Fruit fly (Drosophila melanogaster) whole organism, embryonic: ENCODE data around the gene Snm1.
A peak's percentile ranks its signal among the peaks of the same experiment; 100 is the strongest.

Source experiments
- Adf1 ChIP-seq: fragments of 200-800 bp; sonication (Bioruptor generic); IDR thresholded peaks from 2 replicates; pipeline ENCODE4 v1.3.6; 2022; ENCODE audit warnings: missing biosample characterization, missing genetic modification characterization
- Antp ChIP-seq: fragments of 200-800 bp; sonication (Bioruptor generic); optimal IDR thresholded peaks from 3 replicates; lab custom pipeline; 2016; ENCODE audit warnings: missing biosample characterization, missing genetic modification characterization
- Atf-2 ChIP-seq: fragments of 200-800 bp; sonication (Bioruptor generic); optimal IDR thresholded peaks from 2 replicates; lab custom pipeline; 2016; ENCODE audit warnings: missing biosample characterization, missing genetic modification characterization
- B-H1 ChIP-seq: fragments of 200-800 bp; sonication (Bioruptor generic); IDR thresholded peaks from 3 replicates; pipeline ENCODE4 v1.3.6; 2022; ENCODE audit warnings: missing biosample characterization, missing genetic modification characterization
- B-H2 ChIP-seq: fragments of 200-800 bp; sonication (Bioruptor generic); optimal IDR thresholded peaks from 2 replicates; lab custom pipeline; 2018; ENCODE audit warnings: missing biosample characterization, mild to moderate bottlenecking, missing genetic modification characterization
- Bgb ChIP-seq: fragments of 200-800 bp; sonication (Bioruptor generic); IDR thresholded peaks from 2 replicates; pipeline ENCODE4 v1.3.6; 2022; ENCODE audit warnings: missing biosample characterization, missing genetic modification characterization; ENCODE audit not compliant: partially characterized antibody
- CG13296 ChIP-seq: fragments of 200-800 bp; sonication (Bioruptor generic); optimal IDR thresholded peaks from 3 replicates; lab custom pipeline; 2018; ENCODE audit warnings: missing biosample characterization, mild to moderate bottlenecking, missing genetic modification characterization
- CG14710 ChIP-seq: fragments of 200-800 bp; sonication (Bioruptor generic); optimal IDR thresholded peaks from 3 replicates; lab custom pipeline; 2019; ENCODE audit warnings: missing biosample characterization, mild to moderate bottlenecking, missing genetic modification characterization, moderate library complexity
- CG16863 ChIP-seq: fragments of 200-800 bp; sonication (Bioruptor generic); optimal IDR thresholded peaks from 3 replicates; lab custom pipeline; 2016; ENCODE audit warnings: missing biosample characterization, missing genetic modification characterization
- CG17612 ChIP-seq: fragments of 200-800 bp; sonication (Bioruptor generic); IDR thresholded peaks from 2 replicates; pipeline ENCODE4 v1.3.6; 2022; ENCODE audit warnings: missing biosample characterization, missing genetic modification characterization
- CG17802 ChIP-seq: fragments of 200-800 bp; sonication (Bioruptor generic); optimal IDR thresholded peaks from 2 replicates; lab custom pipeline; 2018; ENCODE audit warnings: missing biosample characterization, mild to moderate bottlenecking, missing genetic modification characterization, moderate library complexity
- CG2875 ChIP-seq: fragments of 200-800 bp; sonication (Bioruptor generic); optimal IDR thresholded peaks from 2 replicates; lab custom pipeline; 2017; ENCODE audit warnings: missing biosample characterization, mild to moderate bottlenecking, missing genetic modification characterization, missing genetic modification reagents
- CG33557 ChIP-seq: fragments of 200-800 bp; sonication (Bioruptor generic); optimal IDR thresholded peaks from 2 replicates; lab custom pipeline; 2019; ENCODE audit warnings: missing biosample characterization, mild to moderate bottlenecking, missing genetic modification characterization, moderate library complexity
- CG4617 ChIP-seq: fragments of 200-800 bp; sonication (Bioruptor generic); optimal IDR thresholded peaks from 3 replicates; lab custom pipeline; 2016; ENCODE audit warnings: missing biosample characterization, missing genetic modification characterization, borderline replicate concordance
- CG4854 ChIP-seq: fragments of 200-800 bp; sonication (Bioruptor generic); optimal IDR thresholded peaks from 2 replicates; lab custom pipeline; 2016; ENCODE audit warnings: missing biosample characterization, missing genetic modification characterization, inconsistent platforms
- CG6254 ChIP-seq: fragments of 200-800 bp; sonication (Bioruptor generic); optimal IDR thresholded peaks from 3 replicates; lab custom pipeline; 2017; ENCODE audit warnings: mild to moderate bottlenecking, missing biosample characterization, missing genetic modification reagents, missing genetic modification characterization
- CG6854 ChIP-seq: fragments of 200-800 bp; sonication (Bioruptor generic); optimal IDR thresholded peaks from 3 replicates; lab custom pipeline; 2017; ENCODE audit warnings: missing biosample characterization, mild to moderate bottlenecking, missing genetic modification characterization
- CG9609 ChIP-seq: fragments of 200-800 bp; sonication (Bioruptor generic); optimal IDR thresholded peaks from 3 replicates; lab custom pipeline; 2016; ENCODE audit warnings: missing biosample characterization, missing genetic modification characterization
- CG9876 ChIP-seq: fragments of 200-800 bp; sonication (Bioruptor generic); optimal IDR thresholded peaks from 2 replicates; lab custom pipeline; 2016; ENCODE audit warnings: missing biosample characterization, missing genetic modification characterization
- CG9932 ChIP-seq: fragments of 200-800 bp; sonication (Bioruptor generic); IDR thresholded peaks from 2 replicates; pipeline ENCODE4 v1.3.6; 2022; ENCODE audit warnings: missing biosample characterization, missing genetic modification characterization
- Chrac-16 ChIP-seq: fragments of 200-800 bp; sonication (Bioruptor generic); optimal IDR thresholded peaks from 3 replicates; lab custom pipeline; 2016; ENCODE audit warnings: missing biosample characterization, missing genetic modification characterization
- D19A ChIP-seq: fragments of 200-800 bp; optimal IDR thresholded peaks from 3 replicates; lab custom pipeline; 2019; ENCODE audit warnings: missing biosample characterization, mild to moderate bottlenecking, missing genetic modification characterization, moderate library complexity
- Drgx ChIP-seq: fragments of 200-800 bp; sonication (Bioruptor generic); IDR thresholded peaks from 2 replicates; pipeline ENCODE4 v1.3.6; 2022; ENCODE audit warnings: missing biosample characterization, missing genetic modification characterization
- Fer3 ChIP-seq: fragments of 200-800 bp; sonication (Bioruptor generic); optimal IDR thresholded peaks from 2 replicates; lab custom pipeline; 2018; ENCODE audit warnings: missing biosample characterization, mild to moderate bottlenecking, missing genetic modification characterization, moderate library complexity
- Hr39 ChIP-seq: fragments of >200 bp; optimal IDR thresholded peaks from 2 replicates; lab custom pipeline; 2017
- Jarid2 ChIP-seq: fragments of 200-800 bp; sonication (Bioruptor generic); optimal IDR thresholded peaks from 3 replicates; lab custom pipeline; 2017; ENCODE audit warnings: mild to moderate bottlenecking, missing biosample characterization, missing genetic modification reagents, missing genetic modification characterization
- MESR4 ChIP-seq: fragments of 200-800 bp; sonication (Bioruptor generic); optimal IDR thresholded peaks from 2 replicates; lab custom pipeline; 2018; ENCODE audit warnings: missing biosample characterization, mild to moderate bottlenecking, missing genetic modification characterization, moderate library complexity
- Mes4 ChIP-seq: fragments of 200-800 bp; sonication (Bioruptor generic); optimal IDR thresholded peaks from 2 replicates; lab custom pipeline; 2016; ENCODE audit warnings: missing biosample characterization, missing genetic modification characterization
- NC2α ChIP-seq: fragments of 200-800 bp; sonication (Bioruptor generic); optimal IDR thresholded peaks from 2 replicates; lab custom pipeline; 2016; ENCODE audit warnings: missing biosample characterization, missing genetic modification characterization
- NC2β ChIP-seq: fragments of 200-800 bp; sonication (Bioruptor generic); optimal IDR thresholded peaks from 2 replicates; lab custom pipeline; 2016; ENCODE audit warnings: missing biosample characterization, missing genetic modification characterization
- NK7.1 ChIP-seq: fragments of 200-800 bp; sonication (Bioruptor generic); optimal IDR thresholded peaks from 3 replicates; lab custom pipeline; 2016; ENCODE audit warnings: missing biosample characterization, missing genetic modification characterization
- Oaz ChIP-seq: fragments of 200-800 bp; sonication (Bioruptor generic); IDR thresholded peaks from 2 replicates; pipeline ENCODE4 v1.3.6; 2022; ENCODE audit warnings: missing biosample characterization, missing genetic modification characterization
- Poxn ChIP-seq: fragments of 200-800 bp; sonication (Bioruptor generic); IDR thresholded peaks from 2 replicates; pipeline ENCODE4 v1.3.6; 2022; ENCODE audit warnings: missing biosample characterization, missing genetic modification characterization
- Ssrp ChIP-seq: fragments of 200-800 bp; sonication (Bioruptor generic); optimal IDR thresholded peaks from 2 replicates; lab custom pipeline; 2018; ENCODE audit warnings: missing biosample characterization, mild to moderate bottlenecking, missing genetic modification characterization, moderate library complexity
- Vsx1 ChIP-seq: fragments of 200-800 bp; sonication (Bioruptor generic); optimal IDR thresholded peaks from 2 replicates; lab custom pipeline; 2017; ENCODE audit warnings: missing biosample characterization, mild to moderate bottlenecking, missing genetic modification characterization, missing genetic modification reagents
- ap ChIP-seq: fragments of 200-800 bp; sonication (Bioruptor generic); IDR thresholded peaks from 2 replicates; pipeline ENCODE4 v1.3.6; 2022; ENCODE audit warnings: missing biosample characterization, missing genetic modification characterization
- az2 ChIP-seq: fragments of 200-800 bp; sonication (Bioruptor generic); optimal IDR thresholded peaks from 3 replicates; lab custom pipeline; 2016; ENCODE audit warnings: missing biosample characterization, missing genetic modification characterization
- cg ChIP-seq: fragments of 200-800 bp; sonication (Bioruptor generic); optimal IDR thresholded peaks from 3 replicates; lab custom pipeline; 2019; ENCODE audit warnings: missing biosample characterization, mild to moderate bottlenecking, missing genetic modification characterization, moderate library complexity
- dmrt99B ChIP-seq: fragments of 200-800 bp; sonication (Bioruptor generic); optimal IDR thresholded peaks from 2 replicates; lab custom pipeline; 2018; ENCODE audit warnings: missing biosample characterization, mild to moderate bottlenecking, missing genetic modification characterization, moderate library complexity
- eve ChIP-seq, 2 experiments: fragments of >200 bp; optimal IDR thresholded peaks; 2 replicates each; lab custom pipeline; 2017; ENCODE audit warnings: missing biosample characterization in 2 of 2, missing genetic modification characterization in 2 of 2
- fd96Cb ChIP-seq: fragments of 200-800 bp; sonication (Bioruptor generic); optimal IDR thresholded peaks from 2 replicates; lab custom pipeline; 2018; ENCODE audit warnings: missing biosample characterization, mild to moderate bottlenecking, missing genetic modification characterization, moderate library complexity
- gem ChIP-seq: fragments of 200-800 bp; sonication (Bioruptor generic); optimal IDR thresholded peaks from 2 replicates; lab custom pipeline; 2019; ENCODE audit warnings: missing biosample characterization, mild to moderate bottlenecking, missing genetic modification characterization, moderate library complexity
- kay ChIP-seq: fragments of 200-800 bp; sonication (Bioruptor generic); optimal IDR thresholded peaks from 2 replicates; lab custom pipeline; 2016; ENCODE audit warnings: missing biosample characterization, missing genetic modification characterization
- nom ChIP-seq: fragments of 200-800 bp; sonication (Bioruptor generic); optimal IDR thresholded peaks from 2 replicates; lab custom pipeline; 2017; ENCODE audit warnings: missing biosample characterization, missing genetic modification characterization, mild to moderate bottlenecking, moderate library complexity, missing genetic modification reagents
- onecut ChIP-seq: fragments of 200-800 bp; sonication (Bioruptor generic); IDR thresholded peaks from 2 replicates; pipeline ENCODE4 v1.3.6; 2022; ENCODE audit warnings: missing biosample characterization, missing genetic modification characterization
- org-1 ChIP-seq: fragments of 200-800 bp; sonication (Bioruptor generic); optimal IDR thresholded peaks from 2 replicates; lab custom pipeline; 2017; ENCODE audit warnings: missing biosample characterization, missing genetic modification characterization
- peb ChIP-seq: fragments of 200-800 bp; sonication (Bioruptor generic); IDR thresholded peaks from 2 replicates; pipeline ENCODE4 v1.3.6; 2022; ENCODE audit warnings: missing biosample characterization, missing genetic modification characterization
- sima ChIP-seq: fragments of 200-800 bp; sonication (Bioruptor generic); optimal IDR thresholded peaks from 2 replicates; lab custom pipeline; 2016; ENCODE audit warnings: missing biosample characterization, missing genetic modification characterization
- unpg ChIP-seq: fragments of 200-800 bp; sonication (Bioruptor generic); optimal IDR thresholded peaks from 3 replicates; lab custom pipeline; 2018; ENCODE audit warnings: missing biosample characterization, mild to moderate bottlenecking, missing genetic modification characterization, moderate library complexity
- vnd ChIP-seq: fragments of 200-800 bp; sonication (Bioruptor generic); IDR thresholded peaks from 3 replicates; pipeline ENCODE4 v1.3.6; 2022; ENCODE audit warnings: missing biosample characterization, missing genetic modification characterization; ENCODE audit not compliant: partially characterized antibody
- zen2 ChIP-seq: fragments of 200-800 bp; sonication (Bioruptor generic); IDR thresholded peaks from 3 replicates; pipeline ENCODE4 v1.3.6; 2022; ENCODE audit warnings: missing biosample characterization, missing genetic modification characterization; ENCODE audit not compliant: partially characterized antibody

Gene Snm1

dm6 chr3R:5606477-5606876 lies 51.6 kb downstream of the Snm1 start, which contains the start of gene asl (continued):
- TF ChIP-seq MESR4 (GFP tag; lab: Kevin White, UChicago) (peak; percentile 58), CG14710 (tag; lab: Kevin White, UChicago) (peak; percentile 88), CG13296 (GFP tag; lab: Kevin White, UChicago) (peak; percentile 52), Chrac-16 (GFP tag; lab: Kevin White, UChicago) (peak; percentile 55), NC2α (GFP tag; lab: Kevin White, UChicago) (no peak), CG2875 (GFP tag; lab: Kevin White, UChicago) (peak; percentile 11), sima (no peak), onecut (GFP tag; lab: Robert Waterston, UW) (peak; percentile 58), kay (GFP tag; lab: Kevin White, UChicago) (no peak), CG9609 (GFP tag; lab: Kevin White, UChicago) (peak; percentile 11), nom (GFP tag; lab: Kevin White, UChicago) (peak; percentile 48), Vsx1 (no peak), Jarid2 (GFP tag; lab: Kevin White, UChicago) (no peak), CG9876 (GFP tag; lab: Kevin White, UChicago) (peak; percentile 19), Adf1 (no peak; the same call in 1 of the 2 replicates), unpg (GFP tag; lab: Kevin White, UChicago) (peak; percentile 72), dmrt99B (tag; lab: Kevin White, UChicago) (no peak), CG17612 (no peak), CG9932 (GFP tag; lab: Robert Waterston, UW) (peak; percentile 56), fd96Cb (tag; lab: Kevin White, UChicago) (peak; percentile 61), Poxn (GFP tag; lab: Robert Waterston, UW) (no peak), Atf-2 (GFP tag; lab: Kevin White, UChicago) (peak; percentile 32), Ssrp (peak; percentile 57), Antp (GFP tag; lab: Kevin White, UChicago) (peak; percentile 41), CG4854 (GFP tag; lab: Kevin White, UChicago) (peak; percentile 59), Drgx (GFP tag; lab: Robert Waterston, UW) (peak; percentile 34; the same call in 1 of the 2 replicates), az2 (GFP tag; lab: Kevin White, UChicago) (peak; percentile 56), CG4617 (peak; percentile 70), CG6254 (GFP tag; lab: Kevin White, UChicago) (no peak), CG16863 (GFP tag; lab: Kevin White, UChicago) (peak; percentile 34), B-H2 (GFP tag; lab: Kevin White, UChicago) (peak; percentile 33), zen2 (GFP tag; lab: Robert Waterston, UW) (no peak), D19A (tag; lab: Kevin White, UChicago) (peak; percentile 60), B-H1 (GFP tag; lab: Robert Waterston, UW) (no peak), gem (peak; percentile 79), CG6854 (GFP tag; lab: Kevin White, UChicago) (no peak), ap (GFP tag; lab: Robert Waterston, UW) (0 out of 2 replicates have a peak, but pooled peaks have one; percentile 21), eve (GFP tag; optimal IDR thresholded peaks at IDR 0.05; lab: Kevin White, UChicago) (no peak), vnd (no peak), NK7.1 (GFP tag; lab: Kevin White, UChicago) (no peak), Fer3 (tag; lab: Kevin White, UChicago) (peak; percentile 60), Hr39 (no peak), NC2β (GFP tag; lab: Kevin White, UChicago) (peak; percentile 55), peb (GFP tag; lab: Robert Waterston, UW) (no peak), CG17802 (tag; lab: Kevin White, UChicago) (peak; percentile 90), org-1 (GFP tag; lab: Kevin White, UChicago) (no peak), Bgb (GFP tag; lab: Robert Waterston, UW) (peak; percentile 44; the same call in 1 of the 2 replicates), CG33557 (GFP tag; lab: Kevin White, UChicago) (peak; percentile 42), Mes4 (GFP tag; lab: Kevin White, UChicago) (peak; percentile 34), Oaz (GFP tag; lab: Robert Waterston, UW) (peak; percentile 49), cg (peak; percentile 41)
